Worm (Caenorhabditis elegans): ENCODE results near the gene C45G9.14.

ce11 chrIII:5030629-5031028, 14.2 kb upstream of the C45G9.14 start, which contains the start of gene klp-6:
- no peak for TF ChIP-seq ama-1 (optimal IDR thresholded peaks at IDR 0.05)
- TF ChIP-seq tbx-37 (GFP tag; conservative IDR thresholded peaks at IDR 0.05) = no peak
- no peak for TF ChIP-seq ceh-13 (GFP tag; optimal IDR thresholded peaks at IDR 0.05)
- TF ChIP-seq sea-1 (GFP tag; conservative IDR thresholded peaks at IDR 0.05) = no peak
- no peak for TF ChIP-seq hnd-1 (tag; optimal IDR thresholded peaks at IDR 0.05)
- no peak for TF ChIP-seq ceh-36 (tag; optimal IDR thresholded peaks at IDR 0.05)
- no peak for TF ChIP-seq tra-4 (tag; optimal IDR thresholded peaks at IDR 0.05)
- no peak for TF ChIP-seq F13C5.2 (tag; optimal IDR thresholded peaks at IDR 0.05)
- no peak for TF ChIP-seq B0310.2 (tag; optimal IDR thresholded peaks at IDR 0.05)
- TF ChIP-seq scrt-1 (GFP tag; IDR thresholded peaks at IDR 0.05) = no peak
- TF ChIP-seq aly-1 (tag; optimal IDR thresholded peaks at IDR 0.05) = no peak
- TF ChIP-seq hmg-4 (GFP tag; optimal IDR thresholded peaks at IDR 0.05) = no peak

Measured in whole organism, early embryonic.